Fruit fly (Drosophila melanogaster) whole organism, pupa: ENCODE results near the gene ValRS-m.

Source experiments
- CG17806 ChIP-seq: fragments of 200-800 bp; sonication (Bioruptor generic); optimal IDR thresholded peaks from 2 replicates; lab custom pipeline; 2018; ENCODE audit warnings: missing biosample characterization, mild to moderate bottlenecking, missing genetic modification characterization, moderate library complexity
- Snoo ChIP-seq: fragments of 200-800 bp; sonication (Bioruptor generic); optimal IDR thresholded peaks from 3 replicates; lab custom pipeline; 2017; ENCODE audit warnings: missing biosample characterization, mild to moderate bottlenecking, missing genetic modification characterization, inconsistent platforms

DNA sequence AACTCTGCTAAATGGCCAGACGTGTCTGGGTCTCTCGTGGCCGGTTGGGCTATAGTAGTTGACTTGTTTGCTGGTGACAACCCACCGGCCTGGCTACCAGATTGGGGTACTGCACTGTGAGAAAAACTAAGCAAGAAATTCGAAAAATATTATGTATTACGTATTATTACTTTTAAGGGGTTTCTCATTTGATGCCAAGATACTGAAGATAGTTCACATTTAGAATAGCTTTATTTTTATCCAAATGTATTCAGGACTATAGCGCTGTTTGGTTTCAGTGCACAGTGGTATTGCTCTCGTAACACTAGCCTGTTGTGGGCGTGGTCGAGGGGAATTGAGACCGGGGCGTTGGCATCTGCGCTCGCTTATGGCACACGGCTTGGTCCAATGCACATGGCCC is 43.9 kb downstream of the ValRS-m start:
- TF ChIP-seq Snoo (tag; lab: Kevin White, UChicago) (peak; percentile 8), CG17806 (peak; percentile 52)
